Worm (Caenorhabditis elegans) whole organism, early embryonic: ENCODE results near the gene Y39A1A.31.
A peak's percentile ranks its signal among the peaks of the same experiment; 100 is the strongest.

Source experiments
- B0310.2 ChIP-seq: sonication (generic microtip); optimal IDR thresholded peaks from 2 replicates; lab custom pipeline; 2016; ENCODE audit warnings: mild to moderate bottlenecking, missing genetic modification characterization, missing compliant biosample characterization
- F13C5.2 ChIP-seq: sonication (generic microtip); optimal IDR thresholded peaks from 2 replicates; lab custom pipeline; 2017; ENCODE audit warnings: mild to moderate bottlenecking, missing genetic modification characterization, inconsistent platforms, missing compliant biosample characterization
- aly-1 ChIP-seq: sonication (generic microtip); optimal IDR thresholded peaks from 2 replicates; lab custom pipeline; 2016; ENCODE audit warnings: missing genetic modification characterization, missing compliant biosample characterization
- ama-1 ChIP-seq: fragments of 150-350 bp; optimal IDR thresholded peaks from 2 replicates; lab custom pipeline; 2014
- ceh-13 ChIP-seq: fragments of 200-800 bp; sonication (Bioruptor generic); optimal IDR thresholded peaks from 2 replicates; lab custom pipeline; 2018; ENCODE audit warnings: mild to moderate bottlenecking, missing genetic modification characterization, missing compliant biosample characterization
- ceh-36 ChIP-seq: sonication (generic microtip); optimal IDR thresholded peaks from 2 replicates; lab custom pipeline; 2016; ENCODE audit warnings: missing genetic modification characterization, inconsistent platforms, missing compliant biosample characterization
- ets-7 ChIP-seq: sonication (generic microtip); optimal IDR thresholded peaks from 2 replicates; lab custom pipeline; 2016; ENCODE audit warnings: missing genotype, missing genetic modification characterization, missing compliant biosample characterization
- flt-1 ChIP-seq: fragments of 200-800 bp; sonication (Bioruptor generic); IDR thresholded peaks from 2 replicates; pipeline ENCODE4 v1.3.6; 2022; ENCODE audit warnings: missing genetic modification characterization, missing compliant biosample characterization
- hmbx-1 ChIP-seq: sonication (generic microtip); optimal IDR thresholded peaks from 2 replicates; lab custom pipeline; 2016; ENCODE audit warnings: mild to moderate bottlenecking, missing genetic modification characterization, missing compliant biosample characterization
- hmg-4 ChIP-seq: fragments of 200-800 bp; sonication (Bioruptor generic); optimal IDR thresholded peaks from 2 replicates; lab custom pipeline; 2018; ENCODE audit warnings: mild to moderate bottlenecking, missing genetic modification characterization, missing compliant biosample characterization
- hnd-1 ChIP-seq: sonication (generic microtip); optimal IDR thresholded peaks from 2 replicates; lab custom pipeline; 2016; ENCODE audit warnings: missing genetic modification characterization, missing compliant biosample characterization
- pes-1 ChIP-seq: fragments of 200-800 bp; sonication (Bioruptor generic); IDR thresholded peaks from 2 replicates; pipeline ENCODE4 v1.3.6; 2022; ENCODE audit warnings: missing genetic modification reagents, missing genetic modification characterization, missing compliant biosample characterization
- scrt-1 ChIP-seq: fragments of 200-800 bp; sonication (Bioruptor generic); IDR thresholded peaks from 2 replicates; pipeline ENCODE4 v1.3.6; 2022; ENCODE audit warnings: missing genetic modification characterization, missing compliant biosample characterization
- sea-1 ChIP-seq: fragments of 200-800 bp; sonication (Bioruptor generic); conservative IDR thresholded peaks from 2 replicates; pipeline ENCODE4 v1.3.6; 2022; ENCODE audit warnings: missing genetic modification characterization, missing compliant biosample characterization
- tbx-11 ChIP-seq: fragments of 200-800 bp; sonication (Bioruptor generic); IDR thresholded peaks from 2 replicates; pipeline ENCODE4 v1.3.6; 2022; ENCODE audit warnings: missing genetic modification characterization, missing compliant biosample characterization
- tbx-37 ChIP-seq: fragments of 200-800 bp; sonication (Bioruptor generic); conservative IDR thresholded peaks from 2 replicates; pipeline ENCODE4 v1.3.6; 2022; ENCODE audit warnings: missing genetic modification reagents, missing genetic modification characterization, missing compliant biosample characterization
- tra-4 ChIP-seq: sonication (generic microtip); optimal IDR thresholded peaks from 2 replicates; lab custom pipeline; 2017; ENCODE audit warnings: missing genetic modification characterization, missing compliant biosample characterization

Gene Y39A1A.31

DNA sequence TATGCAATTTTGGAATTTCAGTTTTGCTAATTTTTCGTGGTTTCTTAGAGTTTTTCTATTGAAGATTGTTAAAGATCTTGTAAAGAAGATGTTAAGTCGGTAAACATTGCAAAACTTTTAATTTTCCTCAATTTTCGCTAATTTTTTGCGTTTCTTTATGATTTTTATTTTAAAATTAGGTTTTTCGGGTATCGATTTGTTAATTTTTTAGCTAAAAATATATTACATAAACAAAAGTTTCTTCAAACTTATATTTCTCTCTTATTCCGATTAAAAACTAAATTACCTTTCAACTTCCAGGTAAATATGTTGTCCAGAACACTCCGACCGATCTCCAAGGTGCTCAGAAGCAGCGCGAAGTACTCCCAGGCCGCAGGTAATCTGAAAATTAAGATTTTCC is 18.5 kb upstream of the Y39A1A.31 start, which contains the start of gene mrpl-12:
TSS of gene mrpl-12 (plus strand) at position 301 of the 400 bp plus-strand sequence.
- TF ChIP-seq ceh-13 (GFP tag; lab: Kevin White, UChicago) = no peak
- no peak for TF ChIP-seq ama-1 (lab: Kevin White, UChicago)
- no peak for TF ChIP-seq tbx-11
- TF ChIP-seq tra-4 (tag; lab: Kevin White, UChicago) = no peak
- no peak for TF ChIP-seq hmbx-1
- TF ChIP-seq ets-7 (tag; lab: Kevin White, UChicago) = no peak
- no peak for TF ChIP-seq flt-1 (GFP tag; lab: Robert Waterston, UW)
- no peak for TF ChIP-seq F13C5.2 (tag; lab: Kevin White, UChicago)
- TF ChIP-seq B0310.2 (tag; lab: Kevin White, UChicago) = no peak
- TF ChIP-seq ceh-36 (tag; lab: Kevin White, UChicago) = no peak
- no peak for TF ChIP-seq aly-1
- no peak for TF ChIP-seq hnd-1 (tag; lab: Kevin White, UChicago)
- no peak for TF ChIP-seq scrt-1 (GFP tag; lab: Robert Waterston, UW)
- no peak for TF ChIP-seq tbx-37
- no peak for TF ChIP-seq sea-1 (GFP tag; lab: Robert Waterston, UW)
- no peak for TF ChIP-seq hmg-4
- no peak for TF ChIP-seq pes-1 (GFP tag; lab: Robert Waterston, UW)

- TF ChIP-seq tbx-37 (0 out of 2 replicates have a peak, but pooled peaks have one; percentile 23), aly-1 (no peak), ceh-13 (GFP tag; lab: Kevin White, UChicago) (no peak), B0310.2 (tag; lab: Kevin White, UChicago) (no peak), tbx-11 (no peak), pes-1 (GFP tag; lab: Robert Waterston, UW) (peak; percentile 58; the same call in 1 of the 2 replicates), flt-1 (GFP tag; lab: Robert Waterston, UW) (no peak), scrt-1 (GFP tag; lab: Robert Waterston, UW) (0 out of 2 replicates have a peak, but pooled peaks have one; percentile 69), ceh-36 (tag; lab: Kevin White, UChicago) (peak; percentile 53), hmg-4 (no peak), hmbx-1 (no peak), ama-1 (lab: Kevin White, UChicago) (no peak), ets-7 (tag; lab: Kevin White, UChicago) (peak; percentile 59), hnd-1 (tag; lab: Kevin White, UChicago) (no peak), tra-4 (tag; lab: Kevin White, UChicago) (no peak), sea-1 (GFP tag; lab: Robert Waterston, UW) (peak; percentile 50; the same call in 1 of the 2 replicates), F13C5.2 (tag; lab: Kevin White, UChicago) (peak; percentile 79)
Measured at ce11 chrIII:10706972-10707438, 18.0 kb upstream of the Y39A1A.31 start, which contains the start of the genes Y39A1A.21 and Y39A1A.22. TSS of gene Y39A1A.21 (minus strand) at chrIII:10707022. TSS of gene Y39A1A.22 (minus strand) at chrIII:10707028.

DNA sequence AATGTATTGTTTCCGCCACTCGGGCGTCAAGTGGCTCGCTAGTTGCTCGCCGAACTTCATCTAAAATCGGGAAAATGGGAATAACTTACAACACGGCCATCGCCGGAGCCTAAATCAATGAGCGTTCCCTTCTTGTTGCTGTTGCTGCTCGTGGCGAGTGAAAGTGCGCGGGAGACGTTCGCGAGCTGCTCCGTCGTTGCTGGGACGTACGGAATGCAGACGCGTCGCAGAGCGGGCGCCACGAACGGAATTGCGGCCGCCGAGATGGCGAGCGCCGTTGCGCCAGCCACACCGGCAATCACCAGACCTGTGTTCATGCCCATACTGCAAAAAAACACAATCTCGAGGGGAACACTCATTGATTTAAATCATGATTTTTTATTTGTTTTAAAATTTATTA is 17.5 kb upstream of the Y39A1A.31 start:
- TF ChIP-seq tbx-37 (no peak), hmg-4 (no peak), sea-1 (GFP tag; lab: Robert Waterston, UW) (no peak), ceh-36 (tag; lab: Kevin White, UChicago) (no peak), F13C5.2 (tag; lab: Kevin White, UChicago) (no peak), B0310.2 (tag; lab: Kevin White, UChicago) (no peak), tbx-11 (no peak), ceh-13 (GFP tag; lab: Kevin White, UChicago) (no peak), ets-7 (tag; lab: Kevin White, UChicago) (no peak), aly-1 (no peak), hnd-1 (tag; lab: Kevin White, UChicago) (no peak), tra-4 (tag; lab: Kevin White, UChicago) (no peak), pes-1 (GFP tag; lab: Robert Waterston, UW) (no peak), ama-1 (lab: Kevin White, UChicago) (no peak), hmbx-1 (no peak), scrt-1 (GFP tag; lab: Robert Waterston, UW) (no peak), flt-1 (GFP tag; lab: Robert Waterston, UW) (no peak)

DNA sequence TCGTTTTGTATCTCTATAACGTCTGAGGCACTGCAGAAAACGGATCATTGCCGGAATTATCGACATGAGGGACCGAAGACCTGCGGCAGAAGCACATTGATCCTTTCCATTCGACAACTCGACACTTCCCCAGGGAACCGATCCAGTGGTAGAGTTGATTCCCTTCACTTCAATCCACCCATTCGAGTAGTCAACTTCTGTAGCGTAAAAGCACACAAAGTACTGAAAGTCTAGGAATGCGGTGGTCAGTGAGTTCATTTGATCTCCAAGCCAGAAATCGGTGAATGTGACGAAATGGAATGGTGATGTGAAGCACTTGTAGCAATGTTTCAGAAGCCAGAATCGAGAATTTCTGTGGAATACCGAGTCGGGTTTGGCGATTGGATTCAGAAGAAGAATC is 15.5 kb upstream of the Y39A1A.31 start:
- TF ChIP-seq aly-1 (no peak), F13C5.2 (tag; lab: Kevin White, UChicago) (no peak), ama-1 (lab: Kevin White, UChicago) (no peak), pes-1 (GFP tag; lab: Robert Waterston, UW) (no peak), ceh-13 (GFP tag; lab: Kevin White, UChicago) (no peak), hnd-1 (tag; lab: Kevin White, UChicago) (no peak), ets-7 (tag; lab: Kevin White, UChicago) (no peak), ceh-36 (tag; lab: Kevin White, UChicago) (no peak), scrt-1 (GFP tag; lab: Robert Waterston, UW) (no peak), hmg-4 (no peak)

- TF ChIP-seq ets-7 (tag; lab: Kevin White, UChicago) = no peak
- no peak for TF ChIP-seq tbx-37
- no peak for TF ChIP-seq pes-1 (GFP tag; lab: Robert Waterston, UW)
- TF ChIP-seq ceh-36 (tag; lab: Kevin White, UChicago) = no peak
- TF ChIP-seq F13C5.2 (tag; lab: Kevin White, UChicago) = no peak
- TF ChIP-seq ama-1 (lab: Kevin White, UChicago) = no peak
- TF ChIP-seq B0310.2 (tag; lab: Kevin White, UChicago) = no peak
- TF ChIP-seq hnd-1 (tag; lab: Kevin White, UChicago) = no peak
- TF ChIP-seq ceh-13 (GFP tag; lab: Kevin White, UChicago) = no peak
- TF ChIP-seq hmg-4 = no peak
- no peak for TF ChIP-seq sea-1 (GFP tag; lab: Robert Waterston, UW)
- TF ChIP-seq scrt-1 (GFP tag; lab: Robert Waterston, UW) = no peak
- TF ChIP-seq aly-1 = no peak
- TF ChIP-seq tbx-11 = no peak
- no peak for TF ChIP-seq hmbx-1
- TF ChIP-seq flt-1 (GFP tag; lab: Robert Waterston, UW) = no peak
Measured at ce11 chrIII:10703833-10704232, 14.9 kb upstream of the Y39A1A.31 start.

DNA sequence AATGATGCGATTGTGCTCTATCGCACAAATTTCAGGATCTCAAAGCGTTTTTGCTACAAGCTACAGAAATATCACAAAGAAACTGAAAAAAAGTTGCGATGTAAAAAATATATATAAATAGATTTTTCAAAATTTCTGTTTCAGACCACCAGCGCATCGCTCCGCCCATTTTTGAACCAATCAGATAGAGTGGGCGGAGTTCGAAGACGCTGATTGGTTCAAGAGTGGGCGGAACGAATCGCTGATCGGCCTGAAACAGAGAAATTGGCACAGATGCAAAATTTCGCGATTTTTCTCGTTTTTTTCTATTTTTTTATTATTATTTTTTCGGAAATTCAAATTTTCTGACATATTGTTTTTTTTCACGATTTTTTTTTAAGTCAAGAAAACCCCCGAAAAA is 13.8 kb upstream of the Y39A1A.31 start:
- TF ChIP-seq sea-1 (GFP tag; lab: Robert Waterston, UW) = no peak
- no peak for TF ChIP-seq flt-1 (GFP tag; lab: Robert Waterston, UW)
- TF ChIP-seq ceh-36 (tag; lab: Kevin White, UChicago) = no peak
- no peak for TF ChIP-seq ama-1 (lab: Kevin White, UChicago)
- no peak for TF ChIP-seq hnd-1 (tag; lab: Kevin White, UChicago)
- no peak for TF ChIP-seq aly-1
- TF ChIP-seq ceh-13 (GFP tag; lab: Kevin White, UChicago) = no peak
- no peak for TF ChIP-seq scrt-1 (GFP tag; lab: Robert Waterston, UW)
- TF ChIP-seq pes-1 (GFP tag; lab: Robert Waterston, UW) = no peak
- TF ChIP-seq hmg-4 = no peak
- no peak for TF ChIP-seq F13C5.2 (tag; lab: Kevin White, UChicago)
- TF ChIP-seq ets-7 (tag; lab: Kevin White, UChicago) = no peak
- no peak for TF ChIP-seq hmbx-1
- TF ChIP-seq tra-4 (tag; lab: Kevin White, UChicago) = no peak
- TF ChIP-seq tbx-11 = no peak
- TF ChIP-seq tbx-37 = no peak
